Fruit fly (Drosophila melanogaster): ENCODE results near the gene CG31788.

- no peak for TF ChIP-seq CG8478 (optimal IDR thresholded peaks at IDR 0.05)
- TF ChIP-seq CTCF (optimal IDR thresholded peaks at IDR 0.05), result no peak
Measured at dm6 chr2L:18267815-18268214, 10.0 kb upstream of the CG31788 start.
